Fruit fly (Drosophila melanogaster) whole organism, pupa: Measurements from ENCODE around the gene aph-1.
A peak's percentile ranks its signal among the peaks of the same experiment; 100 is the strongest.

ENCODE experiments used
- CG10348 ChIP-seq: fragments of 200-800 bp; sonication (Bioruptor generic); IDR thresholded peaks from 2 replicates; pipeline ENCODE4 v1.3.6; 2022; ENCODE audit warnings: missing biosample characterization, missing genetic modification characterization
- CG12605 ChIP-seq: fragments of 200-800 bp; sonication (Bioruptor generic); IDR thresholded peaks from 2 replicates; pipeline ENCODE4 v1.3.6; 2022; ENCODE audit warnings: missing biosample characterization, missing genetic modification characterization
- CG13204 ChIP-seq: fragments of 200-800 bp; sonication (Bioruptor generic); optimal IDR thresholded peaks from 2 replicates; lab custom pipeline; 2018; ENCODE audit warnings: missing biosample characterization, mild to moderate bottlenecking, missing genetic modification characterization, moderate library complexity
- CG14655 ChIP-seq: fragments of 200-800 bp; sonication (Bioruptor generic); optimal IDR thresholded peaks from 3 replicates; lab custom pipeline; 2017; ENCODE audit warnings: mild to moderate bottlenecking, missing biosample characterization, missing genetic modification reagents, missing genetic modification characterization
- CG15710 ChIP-seq: fragments of 200-800 bp; sonication (Bioruptor generic); optimal IDR thresholded peaks from 2 replicates; lab custom pipeline; 2018; ENCODE audit warnings: missing biosample characterization, mild to moderate bottlenecking, missing genetic modification characterization, moderate library complexity
- CG17806 ChIP-seq: fragments of 200-800 bp; sonication (Bioruptor generic); optimal IDR thresholded peaks from 2 replicates; lab custom pipeline; 2018; ENCODE audit warnings: missing biosample characterization, mild to moderate bottlenecking, missing genetic modification characterization, moderate library complexity
- CG32121 ChIP-seq: fragments of 200-800 bp; sonication (Bioruptor generic); IDR thresholded peaks from 2 replicates; pipeline ENCODE4 v1.3.6; 2022; ENCODE audit warnings: missing biosample characterization, missing genetic modification characterization
- CG34367 ChIP-seq: fragments of 200-800 bp; sonication (Bioruptor generic); optimal IDR thresholded peaks from 2 replicates; lab custom pipeline; 2018; ENCODE audit warnings: missing biosample characterization, mild to moderate bottlenecking, missing genetic modification characterization
- CG4496 ChIP-seq: fragments of 200-800 bp; sonication (Bioruptor generic); IDR thresholded peaks from 3 replicates; pipeline ENCODE4 v1.3.6; 2022; ENCODE audit warnings: missing biosample characterization, missing genetic modification characterization
- CG8159 ChIP-seq: fragments of 200-800 bp; sonication (Bioruptor generic); optimal IDR thresholded peaks from 3 replicates; lab custom pipeline; 2018; ENCODE audit warnings: missing biosample characterization, mild to moderate bottlenecking, missing genetic modification characterization, moderate library complexity
- CG8301 ChIP-seq: fragments of 200-800 bp; sonication (Bioruptor generic); optimal IDR thresholded peaks from 2 replicates; lab custom pipeline; 2018; ENCODE audit warnings: missing biosample characterization, mild to moderate bottlenecking, missing genetic modification characterization
- CG9948 ChIP-seq: fragments of 200-800 bp; sonication (Bioruptor generic); optimal IDR thresholded peaks from 2 replicates; lab custom pipeline; 2018; ENCODE audit warnings: missing biosample characterization, mild to moderate bottlenecking, missing genetic modification characterization, moderate library complexity
- D1 ChIP-seq: fragments of 200-800 bp; sonication (Bioruptor generic); optimal IDR thresholded peaks from 2 replicates; lab custom pipeline; 2018; ENCODE audit warnings: missing biosample characterization, mild to moderate bottlenecking, missing genetic modification characterization, moderate library complexity
- EcR ChIP-seq: fragments of 200-800 bp; sonication (Bioruptor generic); optimal IDR thresholded peaks from 3 replicates; lab custom pipeline; 2019; ENCODE audit warnings: missing biosample characterization, missing genetic modification characterization, mild to moderate bottlenecking, moderate library complexity, missing genetic modification reagents
- Ets98B ChIP-seq: fragments of 200-800 bp; sonication (Bioruptor generic); IDR thresholded peaks from 2 replicates; pipeline ENCODE4 v1.3.6; 2022; ENCODE audit warnings: missing biosample characterization, missing genetic modification characterization
- Pif1A ChIP-seq: fragments of 200-800 bp; sonication (Bioruptor generic); optimal IDR thresholded peaks from 3 replicates; lab custom pipeline; 2016; ENCODE audit warnings: missing biosample characterization, missing genetic modification characterization
- Pif1B ChIP-seq: fragments of 200-800 bp; sonication (Bioruptor generic); optimal IDR thresholded peaks from 3 replicates; lab custom pipeline; 2016; ENCODE audit warnings: missing biosample characterization, missing genetic modification characterization
- Snoo ChIP-seq: fragments of 200-800 bp; sonication (Bioruptor generic); optimal IDR thresholded peaks from 3 replicates; lab custom pipeline; 2017; ENCODE audit warnings: missing biosample characterization, mild to moderate bottlenecking, missing genetic modification characterization, inconsistent platforms
- fd96Ca ChIP-seq: fragments of 200-800 bp; sonication (Bioruptor generic); IDR thresholded peaks from 3 replicates; pipeline ENCODE4 v1.3.6; 2022; ENCODE audit warnings: missing biosample characterization, missing genetic modification characterization
- gl ChIP-seq: fragments of 200-800 bp; sonication (Bioruptor generic); optimal IDR thresholded peaks from 2 replicates; lab custom pipeline; 2018; ENCODE audit warnings: missing biosample characterization, mild to moderate bottlenecking, missing genetic modification characterization
- rn ChIP-seq: fragments of 200-800 bp; sonication (Bioruptor generic); IDR thresholded peaks from 2 replicates; pipeline ENCODE4 v1.3.6; 2022; ENCODE audit warnings: missing biosample characterization, missing genetic modification characterization

Gene aph-1

dm6 chr2L:2806190-2806763 lies 40.2 kb downstream of the aph-1 start:
- TF ChIP-seq CG13204 (peak; percentile 91), CG12605 (GFP tag; lab: Robert Waterston, UW) (no peak), Snoo (peak; percentile 29), fd96Ca (no peak), Pif1B (peak; percentile 20), CG9948 (tag; lab: Kevin White, UChicago) (no peak), CG14655 (GFP tag; lab: Kevin White, UChicago) (peak; percentile 45), CG8159 (peak; percentile 30), Pif1A (peak; percentile 21), CG15710 (tag; lab: Kevin White, UChicago) (peak; percentile 1), CG32121 (GFP tag; lab: Robert Waterston, UW) (no peak), D1 (tag; lab: Kevin White, UChicago) (no peak), EcR (GFP tag; lab: Kevin White, UChicago) (peak; percentile 95), rn (no peak), CG34367 (tag; lab: Kevin White, UChicago) (peak; percentile 34), CG17806 (tag; lab: Kevin White, UChicago) (no peak), Ets98B (peak; percentile 44; the same call in 1 of the 2 replicates), CG4496 (0 out of 3 replicates have a peak, but pooled peaks have one; percentile 38), CG8301 (tag; lab: Kevin White, UChicago) (peak; percentile 17), CG10348 (GFP tag; lab: Robert Waterston, UW) (no peak), gl (tag; lab: Kevin White, UChicago) (peak; percentile 88)

dm6 chr2L:2807597-2807996 lies 41.6 kb downstream of the aph-1 start:
- TF ChIP-seq CG15710 (tag; lab: Kevin White, UChicago): no peak
- no peak for TF ChIP-seq CG9948 (tag; lab: Kevin White, UChicago)
- no peak for TF ChIP-seq Pif1B
- TF ChIP-seq, all 21 proteins: peak for 0

DNA sequence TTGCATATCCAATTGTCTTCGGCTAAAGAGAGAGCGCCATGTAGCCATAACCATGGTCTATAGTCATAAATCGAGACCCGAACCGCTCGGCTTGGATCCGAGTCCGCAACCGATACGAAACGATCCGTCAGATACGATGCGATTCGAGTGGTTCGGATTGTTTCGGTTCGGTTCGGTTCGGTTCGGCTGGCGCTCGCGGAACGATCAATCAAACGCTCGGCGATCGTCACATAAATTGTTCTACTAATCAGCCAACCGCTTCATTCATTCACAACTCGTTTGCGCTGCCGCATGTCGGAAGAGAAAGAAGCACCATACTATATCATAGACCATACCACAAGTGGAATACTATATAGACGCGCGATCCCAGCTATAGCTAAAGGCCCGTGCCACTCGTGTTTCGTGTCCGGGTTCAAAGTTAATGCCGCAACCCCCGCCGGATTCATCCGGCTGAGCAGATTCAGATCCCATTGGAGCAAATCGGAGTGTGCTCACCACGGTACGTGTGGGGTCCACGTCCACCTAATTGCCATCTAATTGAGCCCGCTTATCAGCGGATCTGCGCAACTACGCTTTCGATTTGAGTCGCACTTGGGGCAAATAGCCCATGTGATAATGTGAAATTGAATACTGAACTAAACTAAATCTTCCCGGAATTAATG lies 42.1 kb downstream of the aph-1 start:
- no peak for TF ChIP-seq CG9948 (tag; lab: Kevin White, UChicago)
- no peak for TF ChIP-seq Snoo
- no peak for TF ChIP-seq Pif1A
- TF ChIP-seq CG17806 (tag; lab: Kevin White, UChicago): no peak
- peak; percentile 44 for TF ChIP-seq CG12605 (GFP tag; lab: Robert Waterston, UW)
- peak; percentile 67 for TF ChIP-seq CG4496
- TF ChIP-seq Pif1B: no peak
- peak; percentile 54 for TF ChIP-seq CG13204
- TF ChIP-seq gl (tag; lab: Kevin White, UChicago): no peak
- TF ChIP-seq CG15710 (tag; lab: Kevin White, UChicago): no peak
- TF ChIP-seq CG8301 (tag; lab: Kevin White, UChicago): no peak
- TF ChIP-seq CG14655 (GFP tag; lab: Kevin White, UChicago): no peak
- TF ChIP-seq Ets98B: peak; percentile 37; the same call in 1 of the 2 replicates
- TF ChIP-seq CG10348 (GFP tag; lab: Robert Waterston, UW): no peak
- TF ChIP-seq D1 (tag; lab: Kevin White, UChicago): no peak
- no peak for TF ChIP-seq EcR (GFP tag; lab: Kevin White, UChicago)

DNA sequence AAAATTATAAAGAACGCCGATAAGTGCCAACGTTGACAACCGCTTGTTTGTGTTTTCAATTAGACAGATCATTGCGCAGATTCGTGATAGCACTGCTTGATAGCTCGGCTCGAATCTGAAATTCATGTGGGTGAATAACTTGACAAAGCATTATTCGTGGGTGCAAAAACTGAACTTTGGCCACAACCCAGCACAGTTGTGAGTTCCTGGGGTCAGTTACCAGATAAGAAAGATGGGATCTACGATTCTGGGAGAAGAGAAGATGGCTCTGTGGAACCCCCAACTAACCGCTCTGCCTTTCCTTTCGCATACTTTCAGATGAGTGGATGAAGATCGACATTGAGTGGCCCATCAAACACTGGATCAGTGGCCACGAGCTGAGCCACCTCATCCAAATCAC lies 44.8 kb downstream of the aph-1 start:
- TF ChIP-seq CG15710 (tag; lab: Kevin White, UChicago) (no peak), Ets98B (no peak), Snoo (no peak), Pif1A (no peak), fd96Ca (no peak), rn (no peak), CG4496 (no peak), CG17806 (tag; lab: Kevin White, UChicago) (no peak), Pif1B (no peak), gl (tag; lab: Kevin White, UChicago) (no peak), EcR (GFP tag; lab: Kevin White, UChicago) (no peak), CG10348 (GFP tag; lab: Robert Waterston, UW) (no peak), CG8159 (no peak), CG12605 (GFP tag; lab: Robert Waterston, UW) (no peak), CG9948 (tag; lab: Kevin White, UChicago) (no peak), CG34367 (tag; lab: Kevin White, UChicago) (no peak)

DNA sequence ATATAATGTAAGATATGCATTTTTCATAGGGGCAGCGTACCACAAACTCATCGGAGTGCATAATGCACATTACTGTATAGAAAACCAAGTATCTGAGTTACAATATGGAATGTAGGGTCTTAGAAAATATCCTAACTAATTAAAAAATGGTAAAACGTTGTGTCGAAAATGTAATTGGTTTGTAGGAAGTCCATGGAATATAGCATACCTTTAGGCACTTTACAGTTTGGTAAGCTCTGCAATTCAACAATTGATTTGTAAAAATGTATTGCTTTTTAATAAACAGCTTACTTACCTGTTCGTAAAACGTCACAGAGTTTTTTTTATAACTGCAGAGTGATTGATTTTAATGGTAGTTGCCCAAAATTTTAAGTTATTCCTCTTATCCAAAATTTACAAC lies 46.1 kb downstream of the aph-1 start, which contains the start of gene CG2964:
TSS of gene CG2964 (plus strand) at position 301 of the 400 bp plus-strand sequence.
- TF ChIP-seq CG15710 (tag; lab: Kevin White, UChicago) (no peak), Ets98B (no peak), Snoo (no peak), CG9948 (tag; lab: Kevin White, UChicago) (no peak), Pif1B (no peak), Pif1A (no peak), CG8159 (no peak), CG8301 (tag; lab: Kevin White, UChicago) (no peak), CG17806 (tag; lab: Kevin White, UChicago) (no peak), CG34367 (tag; lab: Kevin White, UChicago) (no peak), CG14655 (GFP tag; lab: Kevin White, UChicago) (no peak), D1 (tag; lab: Kevin White, UChicago) (no peak), gl (tag; lab: Kevin White, UChicago) (no peak), CG12605 (GFP tag; lab: Robert Waterston, UW) (no peak), CG10348 (GFP tag; lab: Robert Waterston, UW) (no peak), fd96Ca (no peak), CG4496 (no peak), CG32121 (GFP tag; lab: Robert Waterston, UW) (no peak), EcR (GFP tag; lab: Kevin White, UChicago) (no peak)
